Worm (Caenorhabditis elegans) whole organism, L4 larva: Measurements from ENCODE around the gene C09B7.2.

Experiments used
- F10B5.3 ChIP-seq: sonication (generic microtip); optimal IDR thresholded peaks from 2 replicates; lab custom pipeline; 2016; ENCODE audit warnings: mild to moderate bottlenecking, missing genetic modification characterization, missing compliant biosample characterization
- F26F4.8 ChIP-seq: fragments of 200-800 bp; sonication (Bioruptor generic); conservative IDR thresholded peaks from 2 replicates; pipeline ENCODE4 v1.3.6; 2022; ENCODE audit warnings: missing genetic modification characterization, missing compliant biosample characterization
- F49E8.2 ChIP-seq: sonication (generic microtip); optimal IDR thresholded peaks from 2 replicates; lab custom pipeline; 2016; ENCODE audit warnings: missing compliant biosample characterization, mild to moderate bottlenecking, missing genetic modification characterization, borderline replicate concordance
- T20F7.1 ChIP-seq: fragments of 200-800 bp; sonication (Bioruptor generic); optimal IDR thresholded peaks from 2 replicates; lab custom pipeline; 2018; ENCODE audit warnings: mild to moderate bottlenecking, missing genetic modification characterization, missing compliant biosample characterization
- T26A8.4 ChIP-seq: fragments of 200-800 bp; sonication (Bioruptor generic); IDR thresholded peaks from 2 replicates; pipeline ENCODE4 v1.3.6; 2022; ENCODE audit warnings: missing genetic modification characterization, missing compliant biosample characterization
- ZK546.5 ChIP-seq, 2 experiments: sonication (generic microtip); optimal IDR thresholded peaks; 2 replicates each; lab custom pipeline; 2017; ENCODE audit warnings: missing biosample characterization in 2 of 2, missing genetic modification characterization in 2 of 2
- ama-1 ChIP-seq: fragments of 150-350 bp; optimal IDR thresholded peaks from 2 replicates; lab custom pipeline; 2014; ENCODE audit warnings: inconsistent platforms, mixed read lengths
- ceh-20 ChIP-seq: fragments of 200-800 bp; sonication (Bioruptor generic); IDR thresholded peaks from 2 replicates; pipeline ENCODE4 v1.3.6; 2022; ENCODE audit warnings: missing genetic modification reagents, missing genetic modification characterization, missing compliant biosample characterization
- ceh-28 ChIP-seq: fragments of 150-350 bp; optimal IDR thresholded peaks from 2 replicates; lab custom pipeline; 2014; ENCODE audit warnings: missing biosample characterization, missing genetic modification reagents, missing genetic modification characterization
- ceh-32 ChIP-seq: sonication (generic microtip); optimal IDR thresholded peaks from 2 replicates; lab custom pipeline; 2016; ENCODE audit warnings: mild to moderate bottlenecking, missing genetic modification characterization, missing compliant biosample characterization; ENCODE audit not compliant: poor library complexity
- ceh-82 ChIP-seq: sonication (generic microtip); optimal IDR thresholded peaks from 2 replicates; lab custom pipeline; 2017; ENCODE audit warnings: missing biosample characterization, missing genetic modification characterization
- ces-1 ChIP-seq: fragments of 150-350 bp; sonication (generic microtip); optimal IDR thresholded peaks from 4 replicates; lab custom pipeline; 2014; ENCODE audit warnings: missing biosample characterization, missing genetic modification reagents, missing genetic modification characterization
- ctbp-1 ChIP-seq: fragments of 200-800 bp; sonication (Bioruptor generic); IDR thresholded peaks from 2 replicates; pipeline ENCODE4 v1.3.6; 2022; ENCODE audit warnings: missing genetic modification reagents, missing genetic modification characterization, missing compliant biosample characterization
- daf-12 ChIP-seq: fragments of 150-350 bp; optimal IDR thresholded peaks from 2 replicates; lab custom pipeline; 2014; ENCODE audit warnings: missing biosample characterization, missing genetic modification reagents, missing genetic modification characterization
- daf-19 ChIP-seq: fragments of 200-800 bp; sonication (Bioruptor generic); conservative IDR thresholded peaks from 2 replicates; pipeline ENCODE4 v1.3.6; 2022; ENCODE audit warnings: missing genetic modification characterization, missing compliant biosample characterization
- daf-8 ChIP-seq: fragments of 200-800 bp; sonication (Bioruptor generic); IDR thresholded peaks from 2 replicates; pipeline ENCODE4 v1.3.6; 2022; ENCODE audit warnings: missing genetic modification characterization, missing compliant biosample characterization
- dmd-8 ChIP-seq: fragments of 200-800 bp; sonication (Bioruptor generic); IDR thresholded peaks from 2 replicates; pipeline ENCODE4 v1.3.6; 2022; ENCODE audit warnings: missing genetic modification characterization, missing compliant biosample characterization
- dmd-9 ChIP-seq: fragments of 200-800 bp; sonication (Bioruptor generic); IDR thresholded peaks from 2 replicates; pipeline ENCODE4 v1.3.6; 2022; ENCODE audit warnings: missing genetic modification reagents, missing genetic modification characterization, missing compliant biosample characterization
- dve-1 ChIP-seq: sonication (generic microtip); optimal IDR thresholded peaks from 2 replicates; lab custom pipeline; 2017; ENCODE audit warnings: antibody characterized with exemption, mild to moderate bottlenecking, missing genetic modification characterization, missing compliant biosample characterization; ENCODE audit not compliant: insufficient read depth
- egl-27 ChIP-seq: sonication (generic microtip); optimal IDR thresholded peaks from 3 replicates; lab custom pipeline; 2017; ENCODE audit warnings: missing biosample characterization, missing genetic modification reagents, missing genetic modification characterization
- egl-43 ChIP-seq: fragments of 200-800 bp; sonication (Bioruptor generic); IDR thresholded peaks from 2 replicates; pipeline ENCODE4 v1.3.6; 2022; ENCODE audit warnings: missing genetic modification reagents, missing genetic modification characterization, missing compliant biosample characterization
- gei-8 ChIP-seq: fragments of 200-800 bp; sonication (Bioruptor generic); optimal IDR thresholded peaks from 2 replicates; lab custom pipeline; 2018; ENCODE audit warnings: mild to moderate bottlenecking, missing genetic modification characterization, missing compliant biosample characterization
- hif-1 ChIP-seq, 2 experiments: sonication (generic microtip); optimal IDR thresholded peaks; 2 replicates each; lab custom pipeline; 2016 to 2017; ENCODE audit warnings: missing compliant biosample characterization in 2 of 2, missing genetic modification characterization in 2 of 2, missing genetic modification reagents in 2 of 2, missing genotype in 2 of 2, mild to moderate bottlenecking in 1 of 2
- hlh-11 ChIP-seq: fragments of 200-800 bp; sonication (Bioruptor generic); optimal IDR thresholded peaks from 2 replicates; lab custom pipeline; 2018; ENCODE audit warnings: mild to moderate bottlenecking, missing genetic modification characterization, missing compliant biosample characterization
- hmg-1.1 ChIP-seq: fragments of 200-800 bp; sonication (Bioruptor generic); IDR thresholded peaks from 2 replicates; pipeline ENCODE4 v1.3.6; 2022; ENCODE audit warnings: missing genetic modification reagents, missing genetic modification characterization, missing compliant biosample characterization
- lin-1 ChIP-seq: fragments of 200-800 bp; sonication (Bioruptor generic); IDR thresholded peaks from 2 replicates; pipeline ENCODE4 v1.3.6; 2022; ENCODE audit warnings: missing genetic modification reagents, missing genetic modification characterization, missing compliant biosample characterization
- lin-29 ChIP-seq: fragments of 200-800 bp; sonication (Bioruptor generic); IDR thresholded peaks from 2 replicates; pipeline ENCODE4 v1.3.6; 2022; ENCODE audit warnings: missing genetic modification reagents, missing genetic modification characterization, missing compliant biosample characterization
- lin-38 ChIP-seq: fragments of 200-800 bp; sonication (Bioruptor generic); IDR thresholded peaks from 2 replicates; pipeline ENCODE4 v1.3.6; 2022; ENCODE audit warnings: missing genetic modification reagents, missing genetic modification characterization, missing compliant biosample characterization
- lin-39 ChIP-seq: fragments of 150-350 bp; optimal IDR thresholded peaks from 2 replicates; lab custom pipeline; 2014; ENCODE audit warnings: missing biosample characterization, missing genetic modification reagents, missing genetic modification characterization
- lir-3 ChIP-seq: sonication (generic microtip); optimal IDR thresholded peaks from 2 replicates; lab custom pipeline; 2016; ENCODE audit warnings: mild to moderate bottlenecking, missing genetic modification characterization, missing compliant biosample characterization
- lsy-2 ChIP-seq, 2 experiments: fragments of 150-350 bp in 1 of 2; sonication (generic microtip) in 1 of 2; optimal IDR thresholded peaks; 2 replicates each; lab custom pipeline; 2014 to 2017; ENCODE audit warnings: missing biosample characterization in 2 of 2, missing genetic modification characterization in 2 of 2
- mep-1 ChIP-seq: fragments of 150-350 bp; sonication (generic microtip); optimal IDR thresholded peaks from 3 replicates; lab custom pipeline; 2014; ENCODE audit warnings: missing biosample characterization, missing genetic modification characterization
- mes-2 ChIP-seq: sonication (generic microtip); optimal IDR thresholded peaks from 2 replicates; lab custom pipeline; 2016; ENCODE audit warnings: missing genotype, mild to moderate bottlenecking, missing genetic modification characterization, missing compliant biosample characterization; ENCODE audit not compliant: poor library complexity, severe bottlenecking
- mxl-2 ChIP-seq: fragments of 200-800 bp; sonication (Bioruptor generic); conservative IDR thresholded peaks from 2 replicates; pipeline ENCODE4 v1.3.6; 2022; ENCODE audit warnings: missing genetic modification reagents, missing genetic modification characterization, missing compliant biosample characterization
- mxl-3 ChIP-seq: fragments of 200-800 bp; sonication (Bioruptor generic); optimal IDR thresholded peaks from 2 replicates; lab custom pipeline; 2018; ENCODE audit warnings: mild to moderate bottlenecking, missing genetic modification characterization, missing compliant biosample characterization
- nhr-102 ChIP-seq: sonication (generic microtip); optimal IDR thresholded peaks from 2 replicates; lab custom pipeline; 2016; ENCODE audit warnings: mild to moderate bottlenecking, missing genetic modification characterization, moderate library complexity, missing compliant biosample characterization
- nhr-11 ChIP-seq: fragments of 150-350 bp; optimal IDR thresholded peaks from 2 replicates; lab custom pipeline; 2014; ENCODE audit warnings: missing biosample characterization, missing genetic modification characterization
- nhr-111 ChIP-seq: fragments of 200-800 bp; sonication (Bioruptor generic); optimal IDR thresholded peaks from 2 replicates; lab custom pipeline; 2018; ENCODE audit warnings: mild to moderate bottlenecking, missing genetic modification characterization, missing compliant biosample characterization
- nhr-237 ChIP-seq: sonication (generic microtip); optimal IDR thresholded peaks from 2 replicates; lab custom pipeline; 2017; ENCODE audit warnings: missing biosample characterization, missing genetic modification characterization
- nhr-28 ChIP-seq: fragments of 150-350 bp; optimal IDR thresholded peaks from 2 replicates; lab custom pipeline; 2014; ENCODE audit warnings: missing biosample characterization, missing genetic modification characterization
- nhr-41 ChIP-seq: fragments of 200-800 bp; sonication (Bioruptor generic); IDR thresholded peaks from 2 replicates; pipeline ENCODE4 v1.3.6; 2022; ENCODE audit warnings: missing genetic modification reagents, missing genetic modification characterization, missing compliant biosample characterization
- nhr-42 ChIP-seq: fragments of 200-800 bp; sonication (Bioruptor generic); IDR thresholded peaks from 2 replicates; pipeline ENCODE4 v1.3.6; 2022; ENCODE audit warnings: missing genetic modification characterization, missing compliant biosample characterization
- nhr-77 ChIP-seq: fragments of 150-350 bp; optimal IDR thresholded peaks from 2 replicates; lab custom pipeline; 2014; ENCODE audit warnings: missing biosample characterization, missing genetic modification characterization
- pqm-1 ChIP-seq: sonication (generic microtip); optimal IDR thresholded peaks from 2 replicates; lab custom pipeline; 2017; ENCODE audit warnings: missing biosample characterization, missing genetic modification characterization
- rbr-2 ChIP-seq: sonication (generic microtip); optimal IDR thresholded peaks from 2 replicates; lab custom pipeline; 2016; ENCODE audit warnings: missing genotype, missing genetic modification characterization, missing compliant biosample characterization
- skn-1 ChIP-seq: fragments of 150-350 bp; optimal IDR thresholded peaks from 2 replicates; lab custom pipeline; 2014; ENCODE audit warnings: missing biosample characterization, missing genetic modification characterization
- tra-1 ChIP-seq: fragments of 200-800 bp; sonication (Bioruptor generic); IDR thresholded peaks from 2 replicates; pipeline ENCODE4 v1.3.6; 2022; ENCODE audit warnings: missing genetic modification reagents, missing genetic modification characterization, missing compliant biosample characterization
- unc-39 ChIP-seq: sonication (generic microtip); optimal IDR thresholded peaks from 2 replicates; lab custom pipeline; 2017; ENCODE audit warnings: missing biosample characterization, missing genetic modification characterization
- unc-62 ChIP-seq, 3 experiments: fragments of 150-350 bp in 1 of 3; sonication (generic microtip); optimal IDR thresholded peaks in 2 of 3; peaks in 1 of 3; 1 replicate in 1 of 3; 2 replicates in 2 of 3; lab custom pipeline; 2014 to 2017; ENCODE audit warnings: missing biosample characterization in 3 of 3, missing genetic modification characterization in 3 of 3, missing genetic modification reagents in 3 of 3, missing genotype in 1 of 3
- zfp-3 ChIP-seq: fragments of 200-800 bp; sonication (Bioruptor generic); conservative IDR thresholded peaks from 2 replicates; pipeline ENCODE4 v1.3.6; 2022; ENCODE audit warnings: missing genetic modification reagents, missing genetic modification characterization, missing compliant biosample characterization
- zip-11 ChIP-seq: fragments of 200-800 bp; sonication (Bioruptor generic); IDR thresholded peaks from 2 replicates; pipeline ENCODE4 v1.3.6; 2022; ENCODE audit warnings: missing genetic modification characterization, missing compliant biosample characterization

The C09B7.2 gene

ce11 chrX:2687174-2687573 lies 19.2 kb downstream of the C09B7.2 start, which contains the start of gene immt-1:
Gene immt-1 (minus strand): TSS chrX:2687184.
- TF ChIP-seq ceh-28 (tag; lab: Kevin White, UChicago) (no peak), dmd-8 (GFP tag; lab: Robert Waterston, UW) (no peak), nhr-77 (tag; lab: Kevin White, UChicago) (peak; percentile 49), nhr-28 (tag; lab: Kevin White, UChicago) (peak; percentile 82), T26A8.4 (peak; percentile 51), dmd-9 (GFP tag; lab: Robert Waterston, UW) (no peak), ama-1 (no peak), ceh-20 (GFP tag; lab: Robert Waterston, UW) (no peak), daf-12 (no peak), hlh-11 (peak; percentile 86), ZK546.5 (tag; optimal IDR thresholded peaks at IDR 0.05; lab: Kevin White, UChicago) (no peak), mep-1 (tag; lab: Kevin White, UChicago) (peak; percentile 92), lsy-2 (tag; optimal IDR thresholded peaks at IDR 0.05; lab: Kevin White, UChicago) (peak; percentile 51 to 94), nhr-11 (peak; percentile 68), mxl-2 (no peak), pqm-1 (tag; lab: Kevin White, UChicago) (peak; percentile 68), mxl-3 (peak; percentile 79), rbr-2 (tag; lab: Kevin White, UChicago) (peak; percentile 80), F10B5.3 (no peak), unc-62 (GFP tag; optimal IDR thresholded peaks at IDR 0.05 in 1 of 2; lab: Kevin White, UChicago) (peak in 1 of 2 experiments; percentile 62), unc-62 (tag; optimal IDR thresholded peaks at IDR 0.05; lab: Kevin White, UChicago) (no peak), F26F4.8 (GFP tag; lab: Robert Waterston, UW) (no peak), ceh-32 (tag; lab: Kevin White, UChicago) (no peak), nhr-42 (GFP tag; lab: Robert Waterston, UW) (no peak), skn-1 (tag; lab: Kevin White, UChicago) (no peak), lin-29 (GFP tag; lab: Robert Waterston, UW) (no peak), egl-43 (no peak), lin-38 (no peak; the same call in 1 of the 2 replicates), tra-1 (0 out of 2 replicates have a peak, but pooled peaks have one; percentile 31), ces-1 (GFP tag; lab: Kevin White, UChicago) (no peak), dve-1 (tag; lab: Kevin White, UChicago) (peak; percentile 90), lin-1 (no peak), ceh-82 (no peak), T20F7.1 (GFP tag; lab: Kevin White, UChicago) (peak; percentile 64), lin-39 (tag; lab: Kevin White, UChicago) (no peak), hif-1 (tag; optimal IDR thresholded peaks at IDR 0.05; lab: Kevin White, UChicago) (peak in 1 of 2 experiments; percentile 67), hmg-1.1 (peak; percentile 85), daf-8 (GFP tag; lab: Robert Waterston, UW) (no peak), nhr-41 (GFP tag; lab: Robert Waterston, UW) (no peak), zip-11 (no peak), lir-3 (no peak), daf-19 (GFP tag; lab: Robert Waterston, UW) (no peak), gei-8 (GFP tag; lab: Kevin White, UChicago) (no peak), zfp-3 (GFP tag; lab: Robert Waterston, UW) (no peak), nhr-111 (GFP tag; lab: Kevin White, UChicago) (no peak), F49E8.2 (no peak), unc-39 (no peak), nhr-237 (tag; lab: Kevin White, UChicago) (no peak), egl-27 (tag; lab: Kevin White, UChicago) (no peak), ctbp-1 (peak; percentile 53; the same call in 1 of the 2 replicates), nhr-102 (tag; lab: Kevin White, UChicago) (peak; percentile 18), mes-2 (tag; lab: Kevin White, UChicago) (peak; percentile 89)
